Worm (Caenorhabditis elegans) whole organism, young adult: ENCODE data around the gene ZK662.2.

Source experiments
- D2030.7 ChIP-seq: fragments of 200-800 bp; sonication (Bioruptor generic); IDR thresholded peaks from 2 replicates; pipeline ENCODE4 v1.3.6; 2022; ENCODE audit warnings: missing genetic modification reagents, missing genetic modification characterization, missing compliant biosample characterization
- F22D6.2 ChIP-seq: sonication (generic microtip); optimal IDR thresholded peaks from 2 replicates; lab custom pipeline; 2016; ENCODE audit warnings: mild to moderate bottlenecking, missing genetic modification characterization, missing compliant biosample characterization
- F37B4.10 ChIP-seq: fragments of 200-800 bp; sonication (Bioruptor generic); IDR thresholded peaks from 2 replicates; pipeline ENCODE4 v1.3.6; 2022; ENCODE audit warnings: missing genetic modification characterization, missing compliant biosample characterization
- F52B5.7 ChIP-seq: sonication (generic microtip); optimal IDR thresholded peaks from 2 replicates; lab custom pipeline; 2016; ENCODE audit warnings: mild to moderate bottlenecking, missing genetic modification characterization, missing compliant biosample characterization
- F55B11.4 ChIP-seq: sonication (generic microtip); optimal IDR thresholded peaks from 2 replicates; lab custom pipeline; 2016; ENCODE audit warnings: missing compliant biosample characterization, missing genetic modification characterization, borderline replicate concordance; ENCODE audit not compliant: insufficient read depth
- F57A8.1 ChIP-seq: fragments of 200-800 bp; sonication (Bioruptor generic); optimal IDR thresholded peaks from 2 replicates; lab custom pipeline; 2018; ENCODE audit warnings: mild to moderate bottlenecking, missing genetic modification characterization, moderate library complexity, missing compliant biosample characterization
- F57C9.4 ChIP-seq: sonication (generic microtip); optimal IDR thresholded peaks from 2 replicates; lab custom pipeline; 2017; ENCODE audit warnings: mild to moderate bottlenecking, missing genetic modification characterization, missing compliant biosample characterization
- Y53F4B.3 ChIP-seq: fragments of 200-800 bp; sonication (Bioruptor generic); IDR thresholded peaks from 2 replicates; pipeline ENCODE4 v1.3.6; 2022; ENCODE audit warnings: missing genetic modification reagents, missing genetic modification characterization, missing compliant biosample characterization
- Y79H2A.3 ChIP-seq: fragments of 200-800 bp; sonication (Bioruptor generic); conservative IDR thresholded peaks from 2 replicates; pipeline ENCODE4 v1.3.6; 2022; ENCODE audit warnings: missing genetic modification reagents, missing genetic modification characterization, missing compliant biosample characterization
- ama-1 ChIP-seq, 3 experiments: fragments of 150-350 bp in 1 of 3; sonication (generic microtip) in 2 of 3; optimal IDR thresholded peaks; 2 replicates each; lab custom pipeline; 2014 to 2018; ENCODE audit warnings: missing biosample characterization in 2 of 3, missing genetic modification characterization in 2 of 3, missing genetic modification reagents in 2 of 3
- aptf-2 ChIP-seq: fragments of 200-800 bp; sonication (Bioruptor generic); conservative IDR thresholded peaks from 2 replicates; pipeline ENCODE4 v1.3.6; 2022; ENCODE audit warnings: missing genetic modification reagents, missing genetic modification characterization, missing compliant biosample characterization
- aptf-3 ChIP-seq: fragments of 200-800 bp; sonication (Bioruptor generic); IDR thresholded peaks from 2 replicates; pipeline ENCODE4 v1.3.6; 2022; ENCODE audit warnings: missing genetic modification characterization, missing compliant biosample characterization
- bed-1 ChIP-seq: fragments of 200-800 bp; sonication (Bioruptor generic); IDR thresholded peaks from 2 replicates; pipeline ENCODE4 v1.3.6; 2022; ENCODE audit warnings: missing genetic modification reagents, missing genetic modification characterization, missing compliant biosample characterization
- cebp-2 ChIP-seq: fragments of 200-800 bp; sonication (Bioruptor generic); IDR thresholded peaks from 2 replicates; pipeline ENCODE4 v1.3.6; 2022; ENCODE audit warnings: missing genetic modification characterization, missing compliant biosample characterization
- ceh-40 ChIP-seq: fragments of 200-800 bp; sonication (Bioruptor generic); IDR thresholded peaks from 2 replicates; pipeline ENCODE4 v1.3.6; 2022; ENCODE audit warnings: missing genetic modification characterization, missing compliant biosample characterization
- die-1 ChIP-seq: sonication (generic microtip); optimal IDR thresholded peaks from 2 replicates; lab custom pipeline; 2016; ENCODE audit warnings: missing genotype, mild to moderate bottlenecking, missing genetic modification characterization, missing compliant biosample characterization
- dox-1 ChIP-seq: fragments of 200-800 bp; sonication (Bioruptor generic); IDR thresholded peaks from 2 replicates; pipeline ENCODE4 v1.3.6; 2022; ENCODE audit warnings: missing genetic modification reagents, missing genetic modification characterization, missing compliant biosample characterization
- egl-44 ChIP-seq: fragments of 200-800 bp; sonication (Bioruptor generic); IDR thresholded peaks from 2 replicates; pipeline ENCODE4 v1.3.6; 2022; ENCODE audit warnings: missing genetic modification reagents, missing genetic modification characterization, missing compliant biosample characterization
- him-1 ChIP-seq: sonication (generic microtip); optimal IDR thresholded peaks from 2 replicates; lab custom pipeline; 2016; ENCODE audit warnings: missing genotype, missing genetic modification reagents, missing genetic modification characterization, missing compliant biosample characterization
- hlh-26 ChIP-seq: fragments of 200-800 bp; sonication (Bioruptor generic); conservative IDR thresholded peaks from 2 replicates; pipeline ENCODE4 v1.3.6; 2022; ENCODE audit warnings: missing genetic modification reagents, missing genetic modification characterization, missing compliant biosample characterization
- hmg-20 ChIP-seq: fragments of 200-800 bp; sonication (Bioruptor generic); IDR thresholded peaks from 2 replicates; pipeline ENCODE4 v1.3.6; 2022; ENCODE audit warnings: missing genetic modification reagents, missing genetic modification characterization, missing compliant biosample characterization
- lin-40 ChIP-seq: sonication (generic microtip); optimal IDR thresholded peaks from 2 replicates; lab custom pipeline; 2016; ENCODE audit warnings: missing genetic modification characterization, mild to moderate bottlenecking, missing compliant biosample characterization, missing genotype, missing genetic modification reagents
- lin-54 ChIP-seq: fragments of 200-800 bp; sonication (Bioruptor generic); optimal IDR thresholded peaks from 2 replicates; lab custom pipeline; 2018; ENCODE audit warnings: mild to moderate bottlenecking, missing genetic modification characterization, missing compliant biosample characterization
- lir-1 ChIP-seq: fragments of 200-800 bp; sonication (Bioruptor generic); conservative IDR thresholded peaks from 2 replicates; pipeline ENCODE4 v1.3.6; 2022; ENCODE audit warnings: missing genetic modification reagents, missing genetic modification characterization, missing compliant biosample characterization
- lsl-1 ChIP-seq: fragments of 200-800 bp; sonication (Bioruptor generic); optimal IDR thresholded peaks from 2 replicates; lab custom pipeline; 2018; ENCODE audit warnings: mild to moderate bottlenecking, missing genetic modification characterization, moderate library complexity, missing compliant biosample characterization
- madf-10 ChIP-seq: sonication (generic microtip); optimal IDR thresholded peaks from 2 replicates; lab custom pipeline; 2016; ENCODE audit warnings: mild to moderate bottlenecking, missing genetic modification characterization, missing compliant biosample characterization
- madf-6 ChIP-seq: fragments of 200-800 bp; sonication (Bioruptor generic); IDR thresholded peaks from 2 replicates; pipeline ENCODE4 v1.3.6; 2022; ENCODE audit warnings: missing genetic modification reagents, missing genetic modification characterization, missing compliant biosample characterization
- mcd-1 ChIP-seq: fragments of 200-800 bp; sonication (Bioruptor generic); IDR thresholded peaks from 2 replicates; pipeline ENCODE4 v1.3.6; 2022; ENCODE audit warnings: missing genetic modification reagents, missing genetic modification characterization, missing compliant biosample characterization
- mel-28 ChIP-seq: sonication (generic microtip); optimal IDR thresholded peaks from 2 replicates; lab custom pipeline; 2016; ENCODE audit warnings: borderline replicate concordance, mild to moderate bottlenecking, missing genetic modification characterization, missing compliant biosample characterization
- mxl-1 ChIP-seq: sonication (generic microtip); optimal IDR thresholded peaks from 2 replicates; lab custom pipeline; 2016; ENCODE audit warnings: missing genetic modification characterization, missing compliant biosample characterization
- nfya-2 ChIP-seq: fragments of 200-800 bp; sonication (Bioruptor generic); IDR thresholded peaks from 2 replicates; pipeline ENCODE4 v1.3.6; 2022; ENCODE audit warnings: missing genetic modification reagents, missing genetic modification characterization, missing compliant biosample characterization
- nhr-120 ChIP-seq: fragments of 200-800 bp; sonication (Bioruptor generic); IDR thresholded peaks from 2 replicates; pipeline ENCODE4 v1.3.6; 2022; ENCODE audit warnings: missing genetic modification characterization, missing compliant biosample characterization
- nhr-179 ChIP-seq: sonication (generic microtip); optimal IDR thresholded peaks from 2 replicates; lab custom pipeline; 2016; ENCODE audit warnings: mild to moderate bottlenecking, missing genetic modification characterization, missing compliant biosample characterization
- pbrm-1 ChIP-seq: fragments of 200-800 bp; sonication (Bioruptor generic); IDR thresholded peaks from 2 replicates; pipeline ENCODE4 v1.3.6; 2022; ENCODE audit warnings: missing genetic modification reagents, missing genetic modification characterization, missing compliant biosample characterization
- pha-4 ChIP-seq: fragments of 150-350 bp; sonication (generic microtip); optimal IDR thresholded peaks from 2 replicates; lab custom pipeline; 2014; ENCODE audit warnings: missing biosample characterization, missing genetic modification reagents, missing genetic modification characterization
- snpc-1.3 ChIP-seq: sonication (generic microtip); optimal IDR thresholded peaks from 2 replicates; lab custom pipeline; 2017; ENCODE audit warnings: missing genetic modification characterization, mild to moderate bottlenecking, missing compliant biosample characterization, antibody characterized with exemption, moderate library complexity, missing genotype, missing genetic modification reagents; ENCODE audit not compliant: insufficient read depth
- snpc-4 ChIP-seq, 5 experiments: fragments of 150-350 bp in 1 of 5; sonication (generic microtip) in 4 of 5; optimal IDR thresholded peaks; 2 replicates each; lab custom pipeline; 2014 to 2018; ENCODE audit warnings: missing genetic modification characterization in 5 of 5, missing biosample characterization in 3 of 5, antibody characterized with exemption in 2 of 5, mild to moderate bottlenecking in 2 of 5, missing compliant biosample characterization in 2 of 5, missing genotype in 2 of 5, moderate library complexity in 2 of 5, missing genetic modification reagents in 1 of 5
- somi-1 ChIP-seq: fragments of 200-800 bp; sonication (Bioruptor generic); optimal IDR thresholded peaks from 2 replicates; lab custom pipeline; 2018; ENCODE audit warnings: mild to moderate bottlenecking, missing genetic modification characterization, missing compliant biosample characterization
- tbp1 ChIP-seq: fragments of 200-800 bp; sonication (Bioruptor generic); optimal IDR thresholded peaks from 2 replicates; lab custom pipeline; 2018; ENCODE audit warnings: mild to moderate bottlenecking, missing genetic modification characterization, missing compliant biosample characterization
- tlf-1 ChIP-seq: fragments of 200-800 bp; sonication (Bioruptor generic); optimal IDR thresholded peaks from 2 replicates; lab custom pipeline; 2018; ENCODE audit warnings: mild to moderate bottlenecking, missing genetic modification characterization, missing compliant biosample characterization
- xnd-1 ChIP-seq: sonication (generic microtip); optimal IDR thresholded peaks from 2 replicates; lab custom pipeline; 2016; ENCODE audit warnings: missing genotype, missing genetic modification reagents, missing genetic modification characterization, missing compliant biosample characterization
- zfh-2 ChIP-seq: fragments of 200-800 bp; sonication (Bioruptor generic); conservative IDR thresholded peaks from 2 replicates; pipeline ENCODE4 v1.3.6; 2022; ENCODE audit warnings: missing genetic modification reagents, missing genetic modification characterization, missing compliant biosample characterization
- zim-3 ChIP-seq: sonication (generic microtip); optimal IDR thresholded peaks from 2 replicates; lab custom pipeline; 2017; ENCODE audit warnings: mild to moderate bottlenecking, missing genetic modification characterization, moderate library complexity, missing compliant biosample characterization
- ztf-22 ChIP-seq: fragments of 200-800 bp; sonication (Bioruptor generic); optimal IDR thresholded peaks from 2 replicates; lab custom pipeline; 2018; ENCODE audit warnings: mild to moderate bottlenecking, missing genetic modification characterization, moderate library complexity, missing compliant biosample characterization
- ztf-26 ChIP-seq: sonication (generic microtip); optimal IDR thresholded peaks from 2 replicates; lab custom pipeline; 2017; ENCODE audit warnings: missing genetic modification characterization, missing compliant biosample characterization
- ztf-28 ChIP-seq: fragments of 200-800 bp; sonication (Bioruptor generic); IDR thresholded peaks from 2 replicates; pipeline ENCODE4 v1.3.6; 2022; ENCODE audit warnings: missing genetic modification reagents, missing genetic modification characterization, missing compliant biosample characterization
- ztf-6 ChIP-seq: fragments of 200-800 bp; sonication (Bioruptor generic); IDR thresholded peaks from 2 replicates; pipeline ENCODE4 v1.3.6; 2022; ENCODE audit warnings: missing genetic modification reagents, missing genetic modification characterization, missing compliant biosample characterization

ZK662.2 gene

DNA sequence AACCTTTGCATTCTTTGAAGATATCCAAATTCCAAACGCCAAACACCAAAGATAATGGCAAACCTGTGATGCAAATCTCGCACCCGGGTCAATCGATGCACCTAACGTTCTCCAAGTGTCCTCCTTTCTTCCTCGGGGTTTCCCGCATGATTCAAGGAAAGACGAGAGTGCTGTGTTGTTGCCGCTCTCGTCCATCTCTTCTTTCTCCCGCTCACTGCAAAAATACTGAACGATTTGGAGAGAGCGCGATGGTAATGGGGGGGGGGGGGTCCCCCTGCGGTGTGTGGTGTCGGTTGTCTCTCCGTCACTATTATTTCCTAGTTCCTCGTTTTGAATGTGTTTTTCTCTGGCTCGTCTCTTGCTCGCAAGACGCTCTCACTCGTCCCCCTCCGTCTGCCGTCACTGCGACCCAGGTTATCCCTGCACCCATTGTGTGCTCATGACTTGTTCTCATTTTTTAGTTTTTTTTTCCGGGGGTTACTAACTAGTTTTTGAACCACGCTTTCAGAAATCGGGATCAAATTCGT is 10.9 kb downstream of the ZK662.2 start (continued):
- TF ChIP-seq somi-1, result peak; percentile 90
- TF ChIP-seq pha-4 (tag; lab: Kevin White, UChicago), result peak; percentile 42
- TF ChIP-seq madf-6 (GFP tag; lab: Robert Waterston, UW), result peak; percentile 35; the same call in 1 of the 2 replicates
- peak; percentile 31 for TF ChIP-seq snpc-4 (GFP tag; optimal IDR thresholded peaks at IDR 0.05; lab: Kevin White, UChicago)
- peak in 2 of 4 experiments; percentile 38 to 58 for TF ChIP-seq snpc-4 (tag; optimal IDR thresholded peaks at IDR 0.05; lab: Kevin White, UChicago)
- no peak for TF ChIP-seq hlh-26 (GFP tag; lab: Robert Waterston, UW)
- TF ChIP-seq F37B4.10 (GFP tag; lab: Robert Waterston, UW), result no peak
- no peak for TF ChIP-seq ztf-28
- TF ChIP-seq F57C9.4, result no peak
- peak; percentile 14 for TF ChIP-seq die-1 (tag; lab: Kevin White, UChicago)
- no peak for TF ChIP-seq F52B5.7
- TF ChIP-seq bed-1 (GFP tag; lab: Robert Waterston, UW), result no peak
- TF ChIP-seq mxl-1, result no peak
- TF ChIP-seq pbrm-1 (GFP tag; lab: Robert Waterston, UW), result 0 out of 2 replicates have a peak, but pooled peaks have one; percentile 30
- no peak for TF ChIP-seq him-1
- TF ChIP-seq Y53F4B.3, result no peak
- peak; percentile 83 for TF ChIP-seq dox-1 (GFP tag; lab: Robert Waterston, UW)
- peak; percentile 100 for TF ChIP-seq zfh-2 (GFP tag; lab: Robert Waterston, UW)
- peak; percentile 78 for TF ChIP-seq lin-40 (tag; lab: Kevin White, UChicago)
- no peak for TF ChIP-seq nfya-2
- TF ChIP-seq xnd-1 (tag; lab: Kevin White, UChicago), result no peak
- peak; percentile 29 for TF ChIP-seq tbp1 (GFP tag; lab: Kevin White, UChicago)
- no peak for TF ChIP-seq ama-1 (optimal IDR thresholded peaks at IDR 0.05; lab: Kevin White, UChicago)
- no peak for TF ChIP-seq ama-1 (GFP tag; optimal IDR thresholded peaks at IDR 0.05; lab: Kevin White, UChicago)
- TF ChIP-seq ztf-26 (tag; lab: Kevin White, UChicago), result peak; percentile 23
- no peak for TF ChIP-seq zim-3
- TF ChIP-seq mel-28 (tag; lab: Kevin White, UChicago), result no peak
- TF ChIP-seq F22D6.2 (tag; lab: Kevin White, UChicago), result no peak
- no peak for TF ChIP-seq ztf-22
- TF ChIP-seq aptf-3, result no peak
- peak; percentile 58 for TF ChIP-seq mcd-1 (GFP tag; lab: Robert Waterston, UW)
- TF ChIP-seq hmg-20 (GFP tag; lab: Robert Waterston, UW), result no peak
- no peak for TF ChIP-seq D2030.7 (GFP tag; lab: Robert Waterston, UW)
- TF ChIP-seq lsl-1, result no peak
- TF ChIP-seq lin-54 (GFP tag; lab: Kevin White, UChicago), result peak; percentile 4
- no peak for TF ChIP-seq F55B11.4
- no peak for TF ChIP-seq Y79H2A.3 (GFP tag; lab: Robert Waterston, UW)
- no peak for TF ChIP-seq aptf-2 (GFP tag; lab: Robert Waterston, UW)
- TF ChIP-seq ceh-40, result no peak
- TF ChIP-seq madf-10 (tag; lab: Kevin White, UChicago), result peak; percentile 73
- TF ChIP-seq nhr-179, result no peak
- TF ChIP-seq egl-44 (GFP tag; lab: Robert Waterston, UW), result peak; percentile 88
- no peak for TF ChIP-seq nhr-120 (GFP tag; lab: Robert Waterston, UW)
- no peak for TF ChIP-seq snpc-1.3 (tag; lab: Kevin White, UChicago)
- no peak for TF ChIP-seq cebp-2
- TF ChIP-seq ztf-6 (GFP tag; lab: Robert Waterston, UW), result peak; percentile 76; the same call in 1 of the 2 replicates
- TF ChIP-seq lir-1, result no peak
- no peak for TF ChIP-seq tlf-1 (GFP tag; lab: Kevin White, UChicago)
- TF ChIP-seq F57A8.1 (GFP tag; lab: Kevin White, UChicago), result no peak
